Fruit fly (Drosophila melanogaster) whole organism, embryonic: Measurements from ENCODE around the gene CG34398.

ENCODE experiments used
- Asciz ChIP-seq: fragments of 200-800 bp; sonication (Bioruptor generic); optimal IDR thresholded peaks from 2 replicates; lab custom pipeline; 2017; ENCODE audit warnings: missing biosample characterization, mild to moderate bottlenecking, missing genetic modification characterization, missing genetic modification reagents
- CG10267 ChIP-seq: fragments of 200-800 bp; sonication (Bioruptor generic); optimal IDR thresholded peaks from 2 replicates; lab custom pipeline; 2018; ENCODE audit warnings: missing biosample characterization, mild to moderate bottlenecking, missing genetic modification characterization, moderate library complexity
- CG10274 ChIP-seq: fragments of 200-800 bp; sonication (Bioruptor generic); optimal IDR thresholded peaks from 3 replicates; lab custom pipeline; 2017; ENCODE audit warnings: missing biosample characterization, mild to moderate bottlenecking, missing genetic modification characterization
- CG1233 ChIP-seq: fragments of 200-800 bp; sonication (Bioruptor generic); optimal IDR thresholded peaks from 4 replicates; lab custom pipeline; 2018; ENCODE audit warnings: missing biosample characterization, mild to moderate bottlenecking, missing genetic modification characterization
- CG12769 ChIP-seq: fragments of 200-800 bp; sonication (Bioruptor generic); optimal IDR thresholded peaks from 2 replicates; lab custom pipeline; 2019; ENCODE audit warnings: missing biosample characterization, mild to moderate bottlenecking, missing genetic modification characterization, moderate library complexity
- CG13624 ChIP-seq: fragments of 200-800 bp; sonication (Bioruptor generic); optimal IDR thresholded peaks from 2 replicates; lab custom pipeline; 2016; ENCODE audit warnings: missing biosample characterization, missing genetic modification characterization
- CG13775 ChIP-seq: fragments of 200-800 bp; sonication (Bioruptor generic); optimal IDR thresholded peaks from 3 replicates; lab custom pipeline; 2017; ENCODE audit warnings: missing biosample characterization, mild to moderate bottlenecking, missing genetic modification characterization
- CG15479 ChIP-seq: fragments of 200-800 bp; sonication (Bioruptor generic); optimal IDR thresholded peaks from 3 replicates; lab custom pipeline; 2019; ENCODE audit warnings: missing biosample characterization, mild to moderate bottlenecking, missing genetic modification characterization, moderate library complexity
- CG17186 ChIP-seq: fragments of 200-800 bp; sonication (Bioruptor generic); optimal IDR thresholded peaks from 3 replicates; lab custom pipeline; 2017; ENCODE audit warnings: missing biosample characterization, missing genetic modification reagents, missing genetic modification characterization
- CG17912 ChIP-seq: fragments of 200-800 bp; sonication (Bioruptor generic); optimal IDR thresholded peaks from 2 replicates; lab custom pipeline; 2018; ENCODE audit warnings: missing biosample characterization, mild to moderate bottlenecking, missing genetic modification characterization
- CG2199 ChIP-seq: fragments of 200-800 bp; sonication (Bioruptor generic); IDR thresholded peaks from 3 replicates; pipeline ENCODE4 v1.3.6; 2022; ENCODE audit warnings: missing biosample characterization, missing genetic modification characterization
- CG2712 ChIP-seq: fragments of 200-800 bp; optimal IDR thresholded peaks from 3 replicates; lab custom pipeline; 2019; ENCODE audit warnings: missing biosample characterization, mild to moderate bottlenecking, missing genetic modification characterization, moderate library complexity
- CG30403 ChIP-seq: fragments of 200-800 bp; sonication (Bioruptor generic); optimal IDR thresholded peaks from 3 replicates; lab custom pipeline; 2016; ENCODE audit warnings: missing biosample characterization, missing genetic modification characterization
- CG3726 ChIP-seq: fragments of 200-800 bp; sonication (Bioruptor generic); IDR thresholded peaks from 3 replicates; pipeline ENCODE4, ENCODE4 v1.3.6; 2022; ENCODE audit warnings: missing biosample characterization, missing genetic modification characterization
- CG4424 ChIP-seq: fragments of 200-800 bp; sonication (Bioruptor generic); optimal IDR thresholded peaks from 3 replicates; lab custom pipeline; 2016; ENCODE audit warnings: missing biosample characterization, missing genetic modification characterization
- CG5180 ChIP-seq: fragments of 200-800 bp; sonication (Bioruptor generic); optimal IDR thresholded peaks from 3 replicates; lab custom pipeline; 2017; ENCODE audit warnings: missing biosample characterization, missing genetic modification characterization, mild to moderate bottlenecking, moderate library complexity, missing genetic modification reagents
- CG6854 ChIP-seq: fragments of 200-800 bp; sonication (Bioruptor generic); optimal IDR thresholded peaks from 3 replicates; lab custom pipeline; 2017; ENCODE audit warnings: missing biosample characterization, mild to moderate bottlenecking, missing genetic modification characterization
- CG7745 ChIP-seq: fragments of 200-800 bp; sonication (Bioruptor generic); optimal IDR thresholded peaks from 2 replicates; lab custom pipeline; 2018; ENCODE audit warnings: missing biosample characterization, mild to moderate bottlenecking, missing genetic modification characterization, moderate library complexity
- CG7963 ChIP-seq: fragments of 200-800 bp; sonication (Bioruptor generic); IDR thresholded peaks from 3 replicates; pipeline ENCODE4 v1.3.6; 2022; ENCODE audit warnings: missing biosample characterization, missing genetic modification characterization; ENCODE audit not compliant: partially characterized antibody
- CG9727 ChIP-seq: fragments of 200-800 bp; sonication (Bioruptor generic); optimal IDR thresholded peaks from 3 replicates; lab custom pipeline; 2017; ENCODE audit warnings: missing biosample characterization, mild to moderate bottlenecking, missing genetic modification characterization
- Camta ChIP-seq: fragments of 200-800 bp; sonication (Bioruptor generic); optimal IDR thresholded peaks from 2 replicates; lab custom pipeline; 2016; ENCODE audit warnings: missing biosample characterization, missing genetic modification characterization
- CkIIα-i1 ChIP-seq: fragments of 200-800 bp; sonication (Bioruptor generic); IDR thresholded peaks from 2 replicates; pipeline ENCODE4 v1.3.6; 2022; ENCODE audit warnings: missing biosample characterization, missing genetic modification characterization
- CoRest ChIP-seq: fragments of 200-800 bp; sonication (Bioruptor generic); optimal IDR thresholded peaks from 3 replicates; lab custom pipeline; 2018; ENCODE audit warnings: missing biosample characterization, mild to moderate bottlenecking, missing genetic modification characterization, moderate library complexity
- D19A ChIP-seq: fragments of 200-800 bp; optimal IDR thresholded peaks from 3 replicates; lab custom pipeline; 2019; ENCODE audit warnings: missing biosample characterization, mild to moderate bottlenecking, missing genetic modification characterization, moderate library complexity
- Deaf1 ChIP-seq: fragments of 200-800 bp; optimal IDR thresholded peaks from 3 replicates; lab custom pipeline; 2019; ENCODE audit warnings: missing biosample characterization, mild to moderate bottlenecking, missing genetic modification characterization, moderate library complexity
- Dll ChIP-seq: fragments of 200-800 bp; sonication (Bioruptor generic); IDR thresholded peaks from 4 replicates; pipeline ENCODE4 v1.3.6; 2022; ENCODE audit warnings: missing biosample characterization, missing genetic modification characterization; ENCODE audit not compliant: partially characterized antibody
- HHEX ChIP-seq: fragments of 200-800 bp; sonication (Bioruptor generic); optimal IDR thresholded peaks from 3 replicates; lab custom pipeline; 2017; ENCODE audit warnings: missing biosample characterization, mild to moderate bottlenecking, missing genetic modification characterization, missing genetic modification reagents
- HLH4C ChIP-seq: fragments of 200-800 bp; sonication (Bioruptor generic); IDR thresholded peaks from 3 replicates; pipeline ENCODE4 v1.3.6; 2022; ENCODE audit warnings: missing biosample characterization, missing genetic modification characterization; ENCODE audit not compliant: partially characterized antibody
- HmgZ ChIP-seq: fragments of 200-800 bp; sonication (Bioruptor generic); optimal IDR thresholded peaks from 2 replicates; lab custom pipeline; 2018; ENCODE audit warnings: missing biosample characterization, mild to moderate bottlenecking, missing genetic modification characterization
- Max ChIP-seq: fragments of 200-800 bp; sonication (Bioruptor generic); optimal IDR thresholded peaks from 2 replicates; lab custom pipeline; 2016; ENCODE audit warnings: missing biosample characterization, mild to moderate bottlenecking, missing genetic modification characterization
- Med ChIP-seq: fragments of 200-800 bp; sonication (Bioruptor generic); peaks from one replicate; lab custom pipeline; 2016; ENCODE audit warnings: missing biosample characterization, missing genetic modification characterization, mild to moderate bottlenecking, inconsistent platforms, moderate library complexity
- Nf-YC ChIP-seq: fragments of 200-800 bp; optimal IDR thresholded peaks from 3 replicates; lab custom pipeline; 2019; ENCODE audit warnings: missing biosample characterization, mild to moderate bottlenecking, missing genetic modification characterization, moderate library complexity
- Oaz ChIP-seq: fragments of 200-800 bp; sonication (Bioruptor generic); IDR thresholded peaks from 2 replicates; pipeline ENCODE4 v1.3.6; 2022; ENCODE audit warnings: missing biosample characterization, missing genetic modification characterization
- TFAM ChIP-seq: fragments of 200-800 bp; sonication (Bioruptor generic); optimal IDR thresholded peaks from 2 replicates; lab custom pipeline; 2017; ENCODE audit warnings: missing biosample characterization, missing genetic modification characterization, inconsistent platforms
- Usf ChIP-seq: fragments of 200-800 bp; sonication (Bioruptor generic); optimal IDR thresholded peaks from 2 replicates; lab custom pipeline; 2017; ENCODE audit warnings: missing genotype, missing biosample characterization, missing genetic modification characterization
- ara ChIP-seq: fragments of 200-800 bp; sonication (Bioruptor generic); IDR thresholded peaks from 2 replicates; pipeline ENCODE4 v1.3.6; 2022; ENCODE audit warnings: missing biosample characterization, missing genetic modification characterization
- bowl ChIP-seq: fragments of 200-800 bp; sonication (Bioruptor generic); IDR thresholded peaks from 2 replicates; pipeline ENCODE4 v1.3.6; 2022; ENCODE audit warnings: missing biosample characterization, missing genetic modification characterization
- caup ChIP-seq: fragments of 200-800 bp; sonication (Bioruptor generic); optimal IDR thresholded peaks from 3 replicates; lab custom pipeline; 2017; ENCODE audit warnings: missing biosample characterization, mild to moderate bottlenecking, missing genetic modification characterization, moderate library complexity; ENCODE audit not compliant: severe bottlenecking
- chif ChIP-seq, 2 experiments: fragments of 200-800 bp; sonication (Bioruptor generic); optimal IDR thresholded peaks; 3 replicates each; lab custom pipeline; 2016; ENCODE audit warnings: missing biosample characterization in 2 of 2, missing genetic modification characterization in 2 of 2
- croc ChIP-seq: fragments of 200-800 bp; sonication (Bioruptor generic); conservative IDR thresholded peaks from 3 replicates; pipeline ENCODE4 v1.3.6; 2022; ENCODE audit warnings: missing biosample characterization, missing genetic modification characterization
- fd3F ChIP-seq: fragments of 200-800 bp; sonication (Bioruptor generic); optimal IDR thresholded peaks from 2 replicates; lab custom pipeline; 2018; ENCODE audit warnings: missing biosample characterization, mild to moderate bottlenecking, missing genetic modification characterization, moderate library complexity
- fu2 ChIP-seq: fragments of 200-800 bp; sonication (Bioruptor generic); optimal IDR thresholded peaks from 2 replicates; lab custom pipeline; 2016; ENCODE audit warnings: missing biosample characterization, missing genetic modification characterization
- h ChIP-seq: fragments of >200 bp; optimal IDR thresholded peaks from 2 replicates; lab custom pipeline; 2017
- hkb ChIP-seq, 2 experiments: fragments of 200-800 bp in 1 of 2; fragments of >200 bp in 1 of 2; sonication (Bioruptor generic) in 1 of 2; IDR thresholded peaks in 1 of 2; optimal IDR thresholded peaks in 1 of 2; 2 replicates each; pipeline versions ENCODE4 v1.3.6 to Lab custom; 2017 to 2022; ENCODE audit warnings: missing biosample characterization in 1 of 2, missing genetic modification characterization in 1 of 2
- kni ChIP-seq: fragments of 200-800 bp; sonication (Bioruptor generic); optimal IDR thresholded peaks from 3 replicates; lab custom pipeline; 2017; ENCODE audit warnings: mild to moderate bottlenecking, missing biosample characterization, missing genetic modification reagents, missing genetic modification characterization
- luna ChIP-seq: fragments of 200-800 bp; sonication (Bioruptor generic); optimal IDR thresholded peaks from 2 replicates; lab custom pipeline; 2016; ENCODE audit warnings: missing biosample characterization, missing genetic modification characterization
- odd ChIP-seq: fragments of 200-800 bp; sonication (Bioruptor generic); optimal IDR thresholded peaks from 2 replicates; lab custom pipeline; 2017; ENCODE audit warnings: missing biosample characterization, mild to moderate bottlenecking, missing genetic modification characterization
- row ChIP-seq: fragments of 200-800 bp; sonication (Bioruptor generic); IDR thresholded peaks from 3 replicates; pipeline ENCODE4 v1.3.6; 2022; ENCODE audit warnings: missing biosample characterization, missing genetic modification characterization
- sim ChIP-seq: fragments of 200-800 bp; sonication (Bioruptor generic); IDR thresholded peaks from 2 replicates; pipeline ENCODE4 v1.3.6; 2022; ENCODE audit warnings: missing biosample characterization, missing genetic modification characterization

Gene CG34398

DNA sequence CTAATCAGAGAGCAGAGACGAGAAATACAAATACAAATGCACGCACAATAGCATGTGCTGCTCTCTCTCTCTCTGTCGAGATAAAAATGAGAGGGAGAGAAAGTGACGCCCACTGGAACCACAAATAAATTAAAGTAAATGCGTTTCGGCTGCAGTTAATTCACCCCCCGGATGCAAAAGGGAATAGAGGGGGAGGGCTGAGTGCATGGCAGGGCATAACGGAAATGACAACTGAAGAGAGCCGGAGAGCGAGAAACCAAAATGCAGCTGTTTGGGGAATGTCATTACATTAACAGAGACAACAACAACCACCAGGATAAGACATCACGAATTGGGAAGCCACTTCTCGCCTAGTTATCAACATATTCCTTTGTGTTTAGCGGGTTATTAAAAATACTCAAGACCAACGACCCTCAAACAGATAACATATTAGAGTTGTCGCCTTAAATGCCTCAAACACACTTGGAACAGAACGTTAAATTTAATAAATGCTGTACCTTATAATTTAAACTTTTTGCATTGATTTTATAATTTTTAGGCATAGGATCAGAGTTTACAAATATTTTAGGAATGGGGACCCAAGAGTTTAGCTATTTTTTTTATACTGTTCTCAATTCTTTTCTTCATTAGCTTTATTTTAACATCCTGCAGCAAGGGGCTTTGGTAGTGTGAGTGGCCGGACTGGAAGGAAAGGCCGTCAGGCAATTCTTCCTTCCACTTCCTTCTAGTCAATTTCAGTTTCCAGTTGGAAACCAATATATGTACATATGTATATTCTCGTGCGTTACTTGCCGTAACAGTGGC, 51.5 kb downstream of the CG34398 start (continued):
- no peak for TF ChIP-seq HHEX (GFP tag; lab: Kevin White, UChicago)
- no peak for TF ChIP-seq CG17186 (GFP tag; lab: Kevin White, UChicago)
- TF ChIP-seq TFAM (GFP tag; lab: Kevin White, UChicago), result no peak
- no peak for TF ChIP-seq Asciz (GFP tag; lab: Kevin White, UChicago)
- TF ChIP-seq luna (GFP tag; lab: Kevin White, UChicago), result no peak
- peak; percentile 8 for TF ChIP-seq odd (GFP tag; lab: Kevin White, UChicago)
- TF ChIP-seq Med (GFP tag; lab: Kevin White, UChicago), result no peak
- TF ChIP-seq CkIIα-i1 (GFP tag; lab: Robert Waterston, UW), result no peak
- TF ChIP-seq CoRest (tag; lab: Kevin White, UChicago), result no peak
- TF ChIP-seq row (GFP tag; lab: Robert Waterston, UW), result 0 out of 3 replicates have a peak, but pooled peaks have one; percentile 6
- TF ChIP-seq bowl, result no peak
- TF ChIP-seq caup, result no peak
- TF ChIP-seq Dll (GFP tag; lab: Robert Waterston, UW), result no peak
- no peak for TF ChIP-seq Max
- no peak for TF ChIP-seq CG7963
- TF ChIP-seq hkb (optimal IDR thresholded peaks at IDR 0.05; lab: Kevin White, UChicago), result no peak
- no peak for TF ChIP-seq hkb (GFP tag; IDR thresholded peaks at IDR 0.05; lab: Robert Waterston, UW)
- TF ChIP-seq CG10274, result peak; percentile 95
- peak in 1 of 2 experiments; percentile 12 for TF ChIP-seq chif (GFP tag; optimal IDR thresholded peaks at IDR 0.05; lab: Kevin White, UChicago)
- TF ChIP-seq CG2712, result peak; percentile 11
- TF ChIP-seq sim (GFP tag; lab: Robert Waterston, UW), result no peak
- TF ChIP-seq CG7745, result peak; percentile 63
- TF ChIP-seq ara (GFP tag; lab: Robert Waterston, UW), result no peak
- TF ChIP-seq CG5180 (GFP tag; lab: Kevin White, UChicago), result no peak
- no peak for TF ChIP-seq CG6854 (GFP tag; lab: Kevin White, UChicago)
- TF ChIP-seq Usf (GFP tag; lab: Kevin White, UChicago), result no peak
- TF ChIP-seq D19A (tag; lab: Kevin White, UChicago), result peak; percentile 42
- no peak for TF ChIP-seq Camta (GFP tag; lab: Kevin White, UChicago)
- peak; percentile 32 for TF ChIP-seq CG9727
- TF ChIP-seq croc (GFP tag; lab: Robert Waterston, UW), result no peak
- peak; percentile 14 for TF ChIP-seq CG10267
- TF ChIP-seq HmgZ, result no peak
- no peak for TF ChIP-seq CG3726 (GFP tag; lab: Robert Waterston, UW)
- TF ChIP-seq CG12769 (tag; lab: Kevin White, UChicago), result no peak
- peak; percentile 42 for TF ChIP-seq CG15479 (GFP tag; lab: Kevin White, UChicago)
- TF ChIP-seq kni (GFP tag; lab: Kevin White, UChicago), result peak; percentile 57
- TF ChIP-seq fd3F, result no peak
- TF ChIP-seq CG2199 (GFP tag; lab: Robert Waterston, UW), result peak; percentile 67; the same call in 1 of the 3 replicates
- TF ChIP-seq CG13624 (GFP tag; lab: Kevin White, UChicago), result no peak
- TF ChIP-seq Oaz (GFP tag; lab: Robert Waterston, UW), result no peak
- no peak for TF ChIP-seq CG1233
- TF ChIP-seq h (lab: Kevin White, UChicago), result no peak
- no peak for TF ChIP-seq CG17912 (GFP tag; lab: Kevin White, UChicago)
- TF ChIP-seq CG4424 (GFP tag; lab: Kevin White, UChicago), result no peak
- TF ChIP-seq CG30403 (GFP tag; lab: Kevin White, UChicago), result peak; percentile 2
- no peak for TF ChIP-seq HLH4C
- TF ChIP-seq Nf-YC (tag; lab: Kevin White, UChicago), result no peak
- TF ChIP-seq fu2 (GFP tag; lab: Kevin White, UChicago), result no peak
- TF ChIP-seq CG13775 (GFP tag; lab: Kevin White, UChicago), result no peak
- no peak for TF ChIP-seq Deaf1 (tag; lab: Kevin White, UChicago)
